Worm (Caenorhabditis elegans) whole organism, young adult: ENCODE data around the gene appg-1.

Source experiments
- B0261.1 ChIP-seq: sonication (generic microtip); optimal IDR thresholded peaks from 2 replicates; lab custom pipeline; 2016; ENCODE audit warnings: mild to moderate bottlenecking, missing genetic modification characterization, moderate library complexity, missing compliant biosample characterization
- B0336.3 ChIP-seq: fragments of 200-800 bp; sonication (Bioruptor generic); IDR thresholded peaks from 2 replicates; pipeline ENCODE4 v1.3.6; 2022; ENCODE audit warnings: missing genetic modification characterization, missing compliant biosample characterization
- C17E4.6 ChIP-seq: fragments of 200-800 bp; sonication (Bioruptor generic); IDR thresholded peaks from 2 replicates; pipeline ENCODE4 v1.3.6; 2022; ENCODE audit warnings: missing genetic modification reagents, missing genetic modification characterization, missing compliant biosample characterization
- Y67H2A.10 ChIP-seq: fragments of 200-800 bp; sonication (Bioruptor generic); conservative IDR thresholded peaks from 2 replicates; pipeline ENCODE4 v1.3.6; 2022; ENCODE audit warnings: missing genetic modification reagents, missing genetic modification characterization, missing compliant biosample characterization
- ZK185.1 ChIP-seq: sonication (generic microtip); optimal IDR thresholded peaks from 2 replicates; lab custom pipeline; 2016; ENCODE audit warnings: mild to moderate bottlenecking, missing genetic modification characterization, missing compliant biosample characterization; ENCODE audit not compliant: poor library complexity, severe bottlenecking
- atf-7 ChIP-seq: sonication (generic microtip); optimal IDR thresholded peaks from 2 replicates; lab custom pipeline; 2017; ENCODE audit warnings: mild to moderate bottlenecking, missing genetic modification characterization, missing compliant biosample characterization
- athp-1 ChIP-seq: sonication (generic microtip); optimal IDR thresholded peaks from 2 replicates; lab custom pipeline; 2017; ENCODE audit warnings: mild to moderate bottlenecking, missing genetic modification characterization, missing compliant biosample characterization
- attf-3 ChIP-seq: fragments of 200-800 bp; sonication (Bioruptor generic); conservative IDR thresholded peaks from 2 replicates; pipeline ENCODE4 v1.3.6; 2022; ENCODE audit warnings: missing genetic modification reagents, missing genetic modification characterization, missing compliant biosample characterization
- attf-6 ChIP-seq: fragments of 200-800 bp; sonication (Bioruptor generic); IDR thresholded peaks from 2 replicates; pipeline ENCODE4 v1.3.6; 2022; ENCODE audit warnings: missing genetic modification reagents, missing genetic modification characterization, missing compliant biosample characterization
- bed-1 ChIP-seq: fragments of 200-800 bp; sonication (Bioruptor generic); IDR thresholded peaks from 2 replicates; pipeline ENCODE4 v1.3.6; 2022; ENCODE audit warnings: missing genetic modification reagents, missing genetic modification characterization, missing compliant biosample characterization
- cebp-1 ChIP-seq, 2 experiments: fragments of 200-800 bp in 1 of 2; sonication (Bioruptor generic) in 1 of 2; sonication (generic microtip) in 1 of 2; IDR thresholded peaks in 1 of 2; optimal IDR thresholded peaks in 1 of 2; 2 replicates each; pipeline versions ENCODE4 v1.3.6 to Lab custom; 2017 to 2022; ENCODE audit warnings: missing compliant biosample characterization in 2 of 2, missing genetic modification characterization in 2 of 2, mild to moderate bottlenecking in 1 of 2, missing genetic modification reagents in 1 of 2, moderate library complexity in 1 of 2
- die-1 ChIP-seq: sonication (generic microtip); optimal IDR thresholded peaks from 2 replicates; lab custom pipeline; 2016; ENCODE audit warnings: missing genotype, mild to moderate bottlenecking, missing genetic modification characterization, missing compliant biosample characterization
- dpff-1 ChIP-seq: sonication (generic microtip); optimal IDR thresholded peaks from 2 replicates; lab custom pipeline; 2017; ENCODE audit warnings: mild to moderate bottlenecking, missing genetic modification characterization, missing compliant biosample characterization
- dpl-1 ChIP-seq: fragments of 150-350 bp; optimal IDR thresholded peaks from 2 replicates; lab custom pipeline; 2014; ENCODE audit warnings: missing biosample characterization, missing genetic modification reagents, missing genetic modification characterization
- egl-44 ChIP-seq: fragments of 200-800 bp; sonication (Bioruptor generic); IDR thresholded peaks from 2 replicates; pipeline ENCODE4 v1.3.6; 2022; ENCODE audit warnings: missing genetic modification reagents, missing genetic modification characterization, missing compliant biosample characterization
- egrh-3 ChIP-seq: fragments of 200-800 bp; sonication (Bioruptor generic); IDR thresholded peaks from 2 replicates; pipeline ENCODE4 v1.3.6; 2022; ENCODE audit warnings: missing genetic modification reagents, missing genetic modification characterization, missing compliant biosample characterization
- hmg-20 ChIP-seq: fragments of 200-800 bp; sonication (Bioruptor generic); IDR thresholded peaks from 2 replicates; pipeline ENCODE4 v1.3.6; 2022; ENCODE audit warnings: missing genetic modification reagents, missing genetic modification characterization, missing compliant biosample characterization
- hsf-1 ChIP-seq: fragments of 200-800 bp; sonication (Bioruptor generic); IDR thresholded peaks from 2 replicates; pipeline ENCODE4 v1.3.6; 2022; ENCODE audit warnings: missing genetic modification reagents, missing genetic modification characterization, missing compliant biosample characterization
- lin-35 ChIP-seq, 3 experiments: fragments of 150-350 bp in 2 of 3; sonication (generic microtip) in 1 of 3; optimal IDR thresholded peaks; 2 replicates each; lab custom pipeline; 2014 to 2018; ENCODE audit warnings: missing biosample characterization in 3 of 3, missing genetic modification characterization in 3 of 3, missing genetic modification reagents in 3 of 3
- lin-40 ChIP-seq: sonication (generic microtip); optimal IDR thresholded peaks from 2 replicates; lab custom pipeline; 2016; ENCODE audit warnings: missing genetic modification characterization, mild to moderate bottlenecking, missing compliant biosample characterization, missing genotype, missing genetic modification reagents
- lin-54 ChIP-seq: fragments of 200-800 bp; sonication (Bioruptor generic); optimal IDR thresholded peaks from 2 replicates; lab custom pipeline; 2018; ENCODE audit warnings: mild to moderate bottlenecking, missing genetic modification characterization, missing compliant biosample characterization
- lir-1 ChIP-seq: fragments of 200-800 bp; sonication (Bioruptor generic); conservative IDR thresholded peaks from 2 replicates; pipeline ENCODE4 v1.3.6; 2022; ENCODE audit warnings: missing genetic modification reagents, missing genetic modification characterization, missing compliant biosample characterization
- lsy-27 ChIP-seq: sonication (generic microtip); optimal IDR thresholded peaks from 2 replicates; lab custom pipeline; 2017; ENCODE audit warnings: missing genetic modification characterization, mild to moderate bottlenecking, missing compliant biosample characterization, antibody characterized with exemption, missing genotype, borderline replicate concordance; ENCODE audit not compliant: insufficient read depth
- madf-10 ChIP-seq: sonication (generic microtip); optimal IDR thresholded peaks from 2 replicates; lab custom pipeline; 2016; ENCODE audit warnings: mild to moderate bottlenecking, missing genetic modification characterization, missing compliant biosample characterization
- madf-8 ChIP-seq: fragments of 200-800 bp; sonication (Bioruptor generic); conservative IDR thresholded peaks from 2 replicates; pipeline ENCODE4 v1.3.6; 2022; ENCODE audit warnings: missing genetic modification reagents, missing genetic modification characterization, missing compliant biosample characterization
- mel-28 ChIP-seq: sonication (generic microtip); optimal IDR thresholded peaks from 2 replicates; lab custom pipeline; 2016; ENCODE audit warnings: borderline replicate concordance, mild to moderate bottlenecking, missing genetic modification characterization, missing compliant biosample characterization
- mes-4 ChIP-seq: sonication (generic microtip); optimal IDR thresholded peaks from 2 replicates; lab custom pipeline; 2016; ENCODE audit warnings: missing genotype, missing genetic modification characterization, missing compliant biosample characterization
- nfya-1 ChIP-seq: sonication (generic microtip); optimal IDR thresholded peaks from 2 replicates; lab custom pipeline; 2017; ENCODE audit warnings: antibody characterized with exemption, missing compliant biosample characterization, missing genetic modification characterization, borderline replicate concordance; ENCODE audit not compliant: insufficient read depth
- nfyb-1 ChIP-seq: fragments of 200-800 bp; sonication (Bioruptor generic); IDR thresholded peaks from 2 replicates; pipeline ENCODE4 v1.3.6; 2022; ENCODE audit warnings: missing genetic modification reagents, missing genetic modification characterization, missing compliant biosample characterization
- nhr-179 ChIP-seq: sonication (generic microtip); optimal IDR thresholded peaks from 2 replicates; lab custom pipeline; 2016; ENCODE audit warnings: mild to moderate bottlenecking, missing genetic modification characterization, missing compliant biosample characterization
- nhr-27 ChIP-seq: fragments of 200-800 bp; sonication (Bioruptor generic); optimal IDR thresholded peaks from 2 replicates; lab custom pipeline; 2018; ENCODE audit warnings: mild to moderate bottlenecking, missing genetic modification characterization, moderate library complexity, missing compliant biosample characterization
- pha-4 ChIP-seq: fragments of 150-350 bp; sonication (generic microtip); optimal IDR thresholded peaks from 2 replicates; lab custom pipeline; 2014; ENCODE audit warnings: missing biosample characterization, missing genetic modification reagents, missing genetic modification characterization
- rcor-1 ChIP-seq: fragments of 200-800 bp; sonication (Bioruptor generic); IDR thresholded peaks from 2 replicates; pipeline ENCODE4 v1.3.6; 2022; ENCODE audit warnings: missing genetic modification reagents, missing genetic modification characterization, missing compliant biosample characterization
- rec-8 ChIP-seq, 2 experiments: sonication (generic microtip); optimal IDR thresholded peaks; 2 replicates each; lab custom pipeline; 2016; ENCODE audit warnings: mild to moderate bottlenecking in 2 of 2, missing genetic modification characterization in 2 of 2, missing genetic modification reagents in 2 of 2, missing genotype in 2 of 2, missing biosample characterization in 1 of 2, missing compliant biosample characterization in 1 of 2, moderate library complexity in 1 of 2
- sdz-38 ChIP-seq: sonication (generic microtip); optimal IDR thresholded peaks from 2 replicates; lab custom pipeline; 2016; ENCODE audit warnings: missing genotype, missing genetic modification characterization, missing compliant biosample characterization
- sea-2 ChIP-seq: fragments of 200-800 bp; sonication (Bioruptor generic); IDR thresholded peaks from 2 replicates; pipeline ENCODE4 v1.3.6; 2022; ENCODE audit warnings: missing genetic modification characterization, missing compliant biosample characterization
- snpc-1.1 ChIP-seq: sonication (generic microtip); optimal IDR thresholded peaks from 2 replicates; lab custom pipeline; 2017; ENCODE audit warnings: missing genetic modification characterization, mild to moderate bottlenecking, missing compliant biosample characterization, antibody characterized with exemption, moderate library complexity, missing genotype, missing genetic modification reagents; ENCODE audit not compliant: insufficient read depth
- snpc-3.4 ChIP-seq: sonication (generic microtip); optimal IDR thresholded peaks from 2 replicates; lab custom pipeline; 2017; ENCODE audit warnings: missing genetic modification characterization, mild to moderate bottlenecking, missing compliant biosample characterization, antibody characterized with exemption, moderate library complexity, missing genotype, missing genetic modification reagents
- somi-1 ChIP-seq: fragments of 200-800 bp; sonication (Bioruptor generic); optimal IDR thresholded peaks from 2 replicates; lab custom pipeline; 2018; ENCODE audit warnings: mild to moderate bottlenecking, missing genetic modification characterization, missing compliant biosample characterization
- ztf-25 ChIP-seq: fragments of 200-800 bp; sonication (Bioruptor generic); IDR thresholded peaks from 2 replicates; pipeline ENCODE4 v1.3.6; 2022; ENCODE audit warnings: missing genetic modification reagents, missing genetic modification characterization, missing compliant biosample characterization
- ztf-6 ChIP-seq: fragments of 200-800 bp; sonication (Bioruptor generic); IDR thresholded peaks from 2 replicates; pipeline ENCODE4 v1.3.6; 2022; ENCODE audit warnings: missing genetic modification reagents, missing genetic modification characterization, missing compliant biosample characterization

appg-1 gene

DNA sequence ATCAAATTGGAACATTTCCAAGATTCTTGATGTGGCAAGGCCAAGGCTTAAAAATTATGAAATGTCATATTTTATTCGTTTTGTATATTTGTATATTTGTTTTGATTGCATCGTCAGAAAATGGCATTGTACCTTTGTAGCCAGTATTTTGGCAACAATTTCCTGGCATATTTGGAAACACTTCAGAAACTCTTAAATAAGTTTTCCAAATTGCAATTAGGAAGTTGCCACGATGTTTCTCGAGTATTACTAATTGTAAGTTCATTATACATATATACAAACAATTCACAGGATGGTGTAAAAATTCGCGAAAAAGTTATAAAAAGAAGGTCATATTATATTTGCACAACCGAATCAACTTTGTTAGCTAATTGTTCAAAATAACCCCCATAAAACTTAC is 10.6 kb upstream of the appg-1 start, which contains the start of gene idpp-8:
TSS of gene idpp-8 (plus strand) at position 301 of the 400 bp plus-strand sequence.
- TF ChIP-seq sdz-38 (tag; lab: Kevin White, UChicago), result no peak
- TF ChIP-seq nfyb-1 (GFP tag; lab: Robert Waterston, UW), result no peak
- TF ChIP-seq pha-4 (tag; lab: Kevin White, UChicago), result no peak
- no peak for TF ChIP-seq rcor-1
- TF ChIP-seq C17E4.6, result no peak
- no peak for TF ChIP-seq ZK185.1
- TF ChIP-seq rec-8 (tag; optimal IDR thresholded peaks at IDR 0.05; lab: Kevin White, UChicago), result no peak
- no peak for TF ChIP-seq B0336.3
- TF ChIP-seq attf-6 (GFP tag; lab: Robert Waterston, UW), result no peak
- TF ChIP-seq snpc-3.4 (tag; lab: Kevin White, UChicago), result no peak
- TF ChIP-seq ztf-25 (GFP tag; lab: Robert Waterston, UW), result no peak
- TF ChIP-seq madf-8 (GFP tag; lab: Robert Waterston, UW), result no peak

ce11 chrII:10316119-10316518 is 9.7 kb upstream of the appg-1 start, which contains the start of gene gcy-5:
Gene gcy-5, minus strand, starts transcription at chrII:10316219.
- TF ChIP-seq Y67H2A.10 (GFP tag; lab: Robert Waterston, UW) (no peak), cebp-1 (GFP tag; IDR thresholded peaks at IDR 0.05; lab: Robert Waterston, UW) (no peak), cebp-1 (tag; optimal IDR thresholded peaks at IDR 0.05; lab: Kevin White, UChicago) (no peak), sea-2 (GFP tag; lab: Robert Waterston, UW) (no peak), egl-44 (GFP tag; lab: Robert Waterston, UW) (no peak), madf-10 (tag; lab: Kevin White, UChicago) (no peak), lin-54 (GFP tag; lab: Kevin White, UChicago) (no peak), lir-1 (GFP tag; lab: Robert Waterston, UW) (no peak), nfya-1 (tag; lab: Kevin White, UChicago) (no peak), ztf-6 (GFP tag; lab: Robert Waterston, UW) (no peak), hsf-1 (GFP tag; lab: Robert Waterston, UW) (no peak), dpff-1 (tag; lab: Kevin White, UChicago) (no peak), C17E4.6 (no peak), die-1 (no peak), bed-1 (GFP tag; lab: Robert Waterston, UW) (no peak)
- TF ChIP-seq, all 124 proteins: peak for 0

DNA sequence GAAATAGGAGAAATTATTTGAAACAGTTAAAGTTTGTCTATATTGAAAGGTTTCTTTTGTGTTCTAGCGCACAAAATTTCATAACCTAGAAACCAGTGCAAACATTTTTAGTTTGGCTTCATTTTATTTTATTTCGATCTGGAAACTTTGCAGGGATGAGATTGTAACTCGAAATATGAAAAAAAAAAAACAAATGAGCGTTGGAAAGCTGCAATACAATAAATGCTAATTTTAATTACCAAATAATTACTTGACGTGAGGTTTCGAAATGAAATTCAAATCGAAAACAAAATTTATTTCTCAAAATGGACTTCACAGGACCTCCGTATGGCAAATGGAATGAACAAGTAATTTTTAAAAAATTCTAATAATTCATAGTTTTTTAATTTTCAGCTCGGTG is 8.8 kb upstream of the appg-1 start, which contains the start of gene M02G9.4:
TSS of gene M02G9.4 (plus strand) at position 301 of the 400 bp plus-strand sequence.
- TF ChIP-seq snpc-1.1 (no peak), mel-28 (no peak), atf-7 (no peak), somi-1 (no peak)

DNA sequence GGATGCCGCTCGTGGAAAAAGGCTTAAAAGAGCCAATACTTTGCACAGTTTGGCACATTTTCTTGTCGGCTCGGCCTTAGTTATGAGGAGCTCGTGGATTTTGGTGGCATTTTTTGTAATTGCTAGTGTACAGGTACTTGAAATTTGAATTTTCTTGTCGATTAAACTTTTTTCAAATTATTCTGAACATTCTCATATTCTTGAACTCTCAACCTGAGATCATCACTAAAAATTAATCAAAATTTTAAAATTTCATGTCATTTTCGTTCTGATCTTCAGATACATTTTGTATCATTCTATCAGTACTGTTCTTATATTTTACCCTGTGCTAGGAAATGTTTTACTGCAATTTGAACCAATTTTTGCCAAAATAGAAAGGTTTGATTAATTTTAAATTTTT is 4.4 kb upstream of the appg-1 start, which contains the start of gene idpp-4:
TSS of gene idpp-4 (plus strand) at position 51 of the 400 bp plus-strand sequence.
- TF ChIP-seq lin-40 (no peak), lin-35 (GFP tag; optimal IDR thresholded peaks at IDR 0.05; lab: Kevin White, UChicago) (no peak)

DNA sequence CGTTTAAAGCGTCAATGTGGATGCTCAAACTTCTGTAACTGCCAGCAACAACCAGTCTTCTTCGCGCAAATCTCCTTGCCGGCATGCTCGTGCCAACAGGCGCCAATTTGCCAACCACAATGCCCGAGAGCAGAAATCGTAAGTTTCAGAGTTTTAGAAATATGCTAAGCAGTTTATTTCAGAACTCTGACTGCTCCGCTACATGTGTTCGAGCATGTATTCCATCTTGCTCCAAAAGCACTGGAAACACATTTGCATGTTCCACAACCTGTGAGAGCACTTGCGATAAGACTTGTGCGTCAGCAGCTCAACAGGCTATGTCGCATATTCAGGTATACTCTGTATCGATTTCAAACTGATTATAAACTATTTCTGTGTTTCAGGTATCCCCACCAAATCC is 3.9 kb downstream of the appg-1 start:
- TF ChIP-seq B0336.3, result no peak
- TF ChIP-seq B0261.1 (tag; lab: Kevin White, UChicago), result no peak
- TF ChIP-seq athp-1 (tag; lab: Kevin White, UChicago), result no peak
- no peak for TF ChIP-seq nhr-27 (tag; lab: Kevin White, UChicago)
- no peak for TF ChIP-seq egrh-3
- TF ChIP-seq rcor-1, result no peak
- no peak for TF ChIP-seq dpl-1 (GFP tag; lab: Kevin White, UChicago)
- no peak for TF ChIP-seq attf-3 (GFP tag; lab: Robert Waterston, UW)
- no peak for TF ChIP-seq hmg-20 (GFP tag; lab: Robert Waterston, UW)
- TF ChIP-seq mes-4, result no peak
- TF ChIP-seq lsy-27, result no peak
- TF ChIP-seq snpc-3.4 (tag; lab: Kevin White, UChicago), result no peak
- TF ChIP-seq nhr-179, result no peak
- no peak for TF ChIP-seq hsf-1 (GFP tag; lab: Robert Waterston, UW)
- TF ChIP-seq atf-7, result no peak
